Worm (Caenorhabditis elegans): ENCODE data around the gene mig-15.

The mig-15 gene

DNA sequence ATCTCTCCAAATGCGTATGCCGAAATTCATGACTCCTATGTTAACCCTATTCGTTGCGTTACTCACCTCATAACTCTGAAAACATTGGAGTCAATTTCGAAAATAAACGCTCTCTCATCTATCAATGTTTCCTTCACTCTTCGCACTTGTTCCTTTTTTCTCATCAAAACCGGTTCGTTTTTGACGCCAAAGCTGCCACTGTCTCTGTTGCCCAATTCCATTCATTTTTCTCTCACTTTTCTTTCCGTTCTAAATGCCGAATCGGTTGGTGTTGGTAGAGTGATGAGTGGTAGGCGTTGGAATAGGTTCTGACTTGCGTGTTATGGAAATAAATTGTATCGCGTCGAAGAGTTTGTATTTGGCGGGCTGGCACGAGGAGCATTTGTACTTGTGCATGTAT is 35.1 kb downstream of the mig-15 start:
- TF ChIP-seq ceh-45 (GFP tag; IDR thresholded peaks at IDR 0.05) (no peak), T23F11.4 (GFP tag; optimal IDR thresholded peaks at IDR 0.05) (no peak), hlh-8 (tag; optimal IDR thresholded peaks at IDR 0.05) (no peak), mec-3 (tag; optimal IDR thresholded peaks at IDR 0.05; ENCODE audit: borderline replicate concordance) (no peak), syd-9 (tag; optimal IDR thresholded peaks at IDR 0.05) (no peak), pax-1 (tag; optimal IDR thresholded peaks at IDR 0.05) (no peak), pat-9 (tag; optimal IDR thresholded peaks at IDR 0.05) (no peak), ceh-14 (tag; optimal IDR thresholded peaks at IDR 0.05) (no peak), ceh-22 (tag; optimal IDR thresholded peaks at IDR 0.05) (no peak), hlh-30 (tag; optimal IDR thresholded peaks at IDR 0.05; ENCODE audit: insufficient read depth) (no peak), pha-2 (tag; optimal IDR thresholded peaks at IDR 0.05) (no peak), madf-2 (tag; optimal IDR thresholded peaks at IDR 0.05) (no peak), eyg-1 (tag; optimal IDR thresholded peaks at IDR 0.05) (no peak), Y22D7AL.16 (tag; optimal IDR thresholded peaks at IDR 0.05) (no peak), ceh-48 (tag; optimal IDR thresholded peaks at IDR 0.05) (no peak), ceh-30 (tag; optimal IDR thresholded peaks at IDR 0.05) (no peak), unc-42 (tag; optimal IDR thresholded peaks at IDR 0.05) (no peak), npax-4 (tag; optimal IDR thresholded peaks at IDR 0.05) (no peak)

DNA sequence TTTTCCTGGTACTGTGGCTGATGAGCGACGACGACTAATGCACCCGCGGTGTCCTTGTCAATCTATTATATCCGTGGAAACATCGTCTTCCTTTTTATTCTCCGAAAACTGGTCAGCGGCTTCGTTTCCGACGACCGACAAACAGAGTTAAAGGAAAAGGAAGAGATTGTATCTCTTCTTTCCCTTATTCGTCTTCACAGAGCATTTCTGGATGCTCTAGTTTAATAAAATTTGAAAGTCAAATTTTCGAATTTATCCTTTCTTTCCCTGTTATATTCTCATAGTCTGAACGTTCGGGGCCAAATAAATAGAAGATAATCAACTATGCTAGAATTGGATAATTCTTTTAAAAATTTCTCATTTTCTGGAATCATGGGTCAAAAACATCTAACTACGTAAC is 35.7 kb downstream of the mig-15 start:
- peak; percentile 52 for TF ChIP-seq unc-42 (tag; optimal IDR thresholded peaks at IDR 0.05)
- TF ChIP-seq npax-4 (tag; optimal IDR thresholded peaks at IDR 0.05) = no peak

DNA sequence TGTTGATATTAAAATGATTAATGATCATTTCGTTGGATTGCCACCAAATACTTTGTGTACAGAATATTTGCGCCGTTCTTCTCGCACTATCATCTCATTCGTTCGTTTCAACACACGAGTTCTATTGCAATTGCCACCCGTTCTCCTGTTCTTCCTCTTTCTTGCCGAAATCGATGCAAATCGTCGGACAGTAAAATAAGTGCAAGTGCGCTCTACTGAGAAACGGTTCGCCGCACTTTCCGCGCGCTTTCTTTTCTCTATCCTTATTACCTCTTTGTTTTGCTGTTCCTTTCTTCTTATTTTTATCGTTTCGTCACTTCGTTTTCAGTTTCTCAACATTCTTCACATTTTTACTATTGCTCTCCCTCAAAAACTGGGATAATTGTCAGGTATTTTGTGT is 37.3 kb downstream of the mig-15 start:
- TF ChIP-seq ceh-14 (tag; optimal IDR thresholded peaks at IDR 0.05) (no peak), ceh-22 (tag; optimal IDR thresholded peaks at IDR 0.05) (no peak), dve-1 (tag; optimal IDR thresholded peaks at IDR 0.05) (no peak), unc-55 (GFP tag; optimal IDR thresholded peaks at IDR 0.05) (peak; percentile 10), hlh-8 (tag; optimal IDR thresholded peaks at IDR 0.05) (no peak), lin-11 (tag; optimal IDR thresholded peaks at IDR 0.05) (no peak), lim-6 (tag; optimal IDR thresholded peaks at IDR 0.05) (no peak), hlh-15 (tag; optimal IDR thresholded peaks at IDR 0.05) (no peak), elt-4 (tag; optimal IDR thresholded peaks at IDR 0.05) (no peak), sdc-2 (tag; optimal IDR thresholded peaks at IDR 0.05) (peak; percentile 14), elt-2 (tag; optimal IDR thresholded peaks at IDR 0.05) (no peak), K02D7.2 (tag; optimal IDR thresholded peaks at IDR 0.05) (no peak), sox-2 (GFP tag; IDR thresholded peaks at IDR 0.05) (no peak), ceh-19 (GFP tag; optimal IDR thresholded peaks at IDR 0.05) (no peak), unc-86 (tag; optimal IDR thresholded peaks at IDR 0.05) (no peak), ahr-1 (tag; optimal IDR thresholded peaks at IDR 0.05) (no peak), pros-1 (tag; optimal IDR thresholded peaks at IDR 0.05) (no peak), tbx-2 (tag; optimal IDR thresholded peaks at IDR 0.05) (peak; percentile 31), Y22D7AL.16 (tag; optimal IDR thresholded peaks at IDR 0.05) (no peak), C08G9.2 (tag; optimal IDR thresholded peaks at IDR 0.05) (no peak), ceh-24 (tag; optimal IDR thresholded peaks at IDR 0.05) (no peak), ceh-6 (GFP tag; optimal IDR thresholded peaks at IDR 0.05) (no peak), ceh-34 (tag; optimal IDR thresholded peaks at IDR 0.05) (no peak), nfya-1 (tag; optimal IDR thresholded peaks at IDR 0.05) (peak; percentile 34), sox-4 (tag; optimal IDR thresholded peaks at IDR 0.05) (no peak), pha-4 (tag; optimal IDR thresholded peaks at IDR 0.05) (no peak), odd-2 (tag; optimal IDR thresholded peaks at IDR 0.05) (no peak), unc-3 (GFP tag; conservative IDR thresholded peaks at IDR 0.05) (no peak), unc-3 (tag; optimal IDR thresholded peaks at IDR 0.05) (no peak)
